Fruit fly (Drosophila melanogaster) whole organism, embryonic: ENCODE results near the gene Hug.

ENCODE experiments used
- B-H2 ChIP-seq: fragments of 200-800 bp; sonication (Bioruptor generic); optimal IDR thresholded peaks from 2 replicates; lab custom pipeline; 2018; ENCODE audit warnings: missing biosample characterization, mild to moderate bottlenecking, missing genetic modification characterization
- C15 ChIP-seq: fragments of 200-800 bp; sonication (Bioruptor generic); IDR thresholded peaks from 3 replicates; pipeline ENCODE4 v1.3.6; 2022; ENCODE audit warnings: missing biosample characterization, missing genetic modification characterization
- CG11456 ChIP-seq: fragments of 200-800 bp; sonication (Bioruptor generic); IDR thresholded peaks from 3 replicates; pipeline ENCODE4 v1.3.6; 2022; ENCODE audit warnings: missing biosample characterization, missing genetic modification characterization
- CG12769 ChIP-seq: fragments of 200-800 bp; sonication (Bioruptor generic); optimal IDR thresholded peaks from 2 replicates; lab custom pipeline; 2019; ENCODE audit warnings: missing biosample characterization, mild to moderate bottlenecking, missing genetic modification characterization, moderate library complexity
- CG13775 ChIP-seq: fragments of 200-800 bp; sonication (Bioruptor generic); optimal IDR thresholded peaks from 3 replicates; lab custom pipeline; 2017; ENCODE audit warnings: missing biosample characterization, mild to moderate bottlenecking, missing genetic modification characterization
- CG14667 ChIP-seq: fragments of 200-800 bp; sonication (Bioruptor generic); IDR thresholded peaks from 2 replicates; pipeline ENCODE4 v1.3.6; 2022; ENCODE audit warnings: missing biosample characterization, missing genetic modification characterization
- CG15696 ChIP-seq: fragments of 200-800 bp; sonication (Bioruptor generic); optimal IDR thresholded peaks from 2 replicates; lab custom pipeline; 2019; ENCODE audit warnings: missing biosample characterization, mild to moderate bottlenecking, missing genetic modification characterization, moderate library complexity
- CG18599 ChIP-seq: fragments of 200-800 bp; sonication (Bioruptor generic); optimal IDR thresholded peaks from 3 replicates; lab custom pipeline; 2017; ENCODE audit warnings: missing biosample characterization, missing genetic modification characterization, mild to moderate bottlenecking, moderate library complexity, missing genetic modification reagents
- CG2116 ChIP-seq: fragments of 200-800 bp; sonication (Bioruptor generic); optimal IDR thresholded peaks from 3 replicates; lab custom pipeline; 2018; ENCODE audit warnings: missing biosample characterization, mild to moderate bottlenecking, missing genetic modification characterization
- CG2712 ChIP-seq: fragments of 200-800 bp; optimal IDR thresholded peaks from 3 replicates; lab custom pipeline; 2019; ENCODE audit warnings: missing biosample characterization, mild to moderate bottlenecking, missing genetic modification characterization, moderate library complexity
- CG31388 ChIP-seq: fragments of 200-800 bp; sonication (Bioruptor generic); optimal IDR thresholded peaks from 2 replicates; lab custom pipeline; 2016; ENCODE audit warnings: missing biosample characterization, missing genetic modification characterization
- CG43689 ChIP-seq: fragments of 200-800 bp; sonication (Bioruptor generic); IDR thresholded peaks from 2 replicates; pipeline ENCODE4 v1.3.6; 2022; ENCODE audit warnings: missing biosample characterization, missing genetic modification characterization
- CG4424 ChIP-seq: fragments of 200-800 bp; sonication (Bioruptor generic); optimal IDR thresholded peaks from 3 replicates; lab custom pipeline; 2016; ENCODE audit warnings: missing biosample characterization, missing genetic modification characterization
- CG7839 ChIP-seq: fragments of 200-800 bp; sonication (Bioruptor generic); optimal IDR thresholded peaks from 3 replicates; lab custom pipeline; 2018; ENCODE audit warnings: missing biosample characterization, mild to moderate bottlenecking, missing genetic modification characterization, moderate library complexity
- CG8388 ChIP-seq: fragments of 200-800 bp; sonication (Bioruptor generic); optimal IDR thresholded peaks from 2 replicates; lab custom pipeline; 2019; ENCODE audit warnings: missing biosample characterization, mild to moderate bottlenecking, missing genetic modification characterization, moderate library complexity
- CG8478 ChIP-seq: fragments of >200 bp; optimal IDR thresholded peaks from 2 replicates; lab custom pipeline; 2018
- Dp ChIP-seq: fragments of 200-800 bp; sonication (Bioruptor generic); optimal IDR thresholded peaks from 2 replicates; lab custom pipeline; 2018; ENCODE audit warnings: missing biosample characterization, mild to moderate bottlenecking, missing genetic modification characterization, moderate library complexity
- E2f1 ChIP-seq: fragments of 200-800 bp; sonication (Bioruptor generic); IDR thresholded peaks from 2 replicates; pipeline ENCODE4 v1.3.6; 2022; ENCODE audit warnings: missing biosample characterization, missing genetic modification characterization
- E2f2 ChIP-seq: fragments of 200-800 bp; sonication (Bioruptor generic); IDR thresholded peaks from 2 replicates; pipeline ENCODE4 v1.3.6; 2022; ENCODE audit warnings: missing biosample characterization, missing genetic modification characterization
- Hmr ChIP-seq: fragments of 200-800 bp; sonication (Bioruptor generic); optimal IDR thresholded peaks from 3 replicates; lab custom pipeline; 2017; ENCODE audit warnings: mild to moderate bottlenecking, missing biosample characterization, missing genetic modification reagents, missing genetic modification characterization
- Max ChIP-seq: fragments of 200-800 bp; sonication (Bioruptor generic); optimal IDR thresholded peaks from 2 replicates; lab custom pipeline; 2016; ENCODE audit warnings: missing biosample characterization, mild to moderate bottlenecking, missing genetic modification characterization
- Meics ChIP-seq: fragments of 200-800 bp; sonication (Bioruptor generic); optimal IDR thresholded peaks from 2 replicates; lab custom pipeline; 2017; ENCODE audit warnings: missing biosample characterization, mild to moderate bottlenecking, missing genetic modification characterization
- Sry-δ ChIP-seq: fragments of 200-800 bp; sonication (Bioruptor generic); optimal IDR thresholded peaks from 2 replicates; lab custom pipeline; 2016; ENCODE audit warnings: missing biosample characterization, missing genetic modification characterization
- Ssrp ChIP-seq: fragments of 200-800 bp; sonication (Bioruptor generic); optimal IDR thresholded peaks from 2 replicates; lab custom pipeline; 2018; ENCODE audit warnings: missing biosample characterization, mild to moderate bottlenecking, missing genetic modification characterization, moderate library complexity
- Trl ChIP-seq, 3 experiments: fragments of >200 bp in 2 of 3; fragments of 200-800 bp in 1 of 3; sonication (Bioruptor generic) in 1 of 3; optimal IDR thresholded peaks; 2 replicates in 1 of 3; 3 replicates in 2 of 3; lab custom pipeline; 2016 to 2017; ENCODE audit warnings: missing biosample characterization in 1 of 3, missing genetic modification characterization in 1 of 3
- aop ChIP-seq: fragments of 200-800 bp; sonication (Bioruptor generic); IDR thresholded peaks from 2 replicates; pipeline ENCODE4 v1.3.6; 2022; ENCODE audit warnings: missing biosample characterization, missing genetic modification characterization
- az2 ChIP-seq: fragments of 200-800 bp; sonication (Bioruptor generic); optimal IDR thresholded peaks from 3 replicates; lab custom pipeline; 2016; ENCODE audit warnings: missing biosample characterization, missing genetic modification characterization
- chif ChIP-seq, 2 experiments: fragments of 200-800 bp; sonication (Bioruptor generic); optimal IDR thresholded peaks; 3 replicates each; lab custom pipeline; 2016; ENCODE audit warnings: missing biosample characterization in 2 of 2, missing genetic modification characterization in 2 of 2
- crp ChIP-seq, 2 experiments: fragments of 200-800 bp; sonication (Bioruptor generic); optimal IDR thresholded peaks; 2 replicates in 1 of 2; 3 replicates in 1 of 2; lab custom pipeline; 2017; ENCODE audit warnings: missing biosample characterization in 2 of 2, missing genetic modification characterization in 2 of 2, mild to moderate bottlenecking in 1 of 2, moderate library complexity in 1 of 2
- ewg ChIP-seq: fragments of 200-800 bp; sonication (Bioruptor generic); optimal IDR thresholded peaks from 3 replicates; lab custom pipeline; 2017; ENCODE audit warnings: mild to moderate bottlenecking, missing biosample characterization, missing genetic modification reagents, missing genetic modification characterization
- gce ChIP-seq: fragments of 200-800 bp; sonication (Bioruptor generic); IDR thresholded peaks from 3 replicates; pipeline ENCODE4 v1.3.6; 2022; ENCODE audit warnings: missing biosample characterization, missing genetic modification characterization
- gem ChIP-seq: fragments of 200-800 bp; sonication (Bioruptor generic); optimal IDR thresholded peaks from 2 replicates; lab custom pipeline; 2019; ENCODE audit warnings: missing biosample characterization, mild to moderate bottlenecking, missing genetic modification characterization, moderate library complexity
- nau ChIP-seq: fragments of 200-800 bp; sonication (Bioruptor generic); optimal IDR thresholded peaks from 3 replicates; lab custom pipeline; 2017; ENCODE audit warnings: missing biosample characterization, mild to moderate bottlenecking, missing genetic modification characterization, missing genetic modification reagents
- pzg ChIP-seq: fragments of 200-800 bp; sonication (Bioruptor generic); optimal IDR thresholded peaks from 3 replicates; lab custom pipeline; 2018; ENCODE audit warnings: missing biosample characterization, mild to moderate bottlenecking, missing genetic modification characterization, moderate library complexity
- repo ChIP-seq: fragments of 200-800 bp; sonication (Bioruptor generic); optimal IDR thresholded peaks from 2 replicates; lab custom pipeline; 2016; ENCODE audit warnings: missing biosample characterization, missing genetic modification characterization
- salm ChIP-seq: fragments of 200-800 bp; sonication (Bioruptor generic); optimal IDR thresholded peaks from 2 replicates; lab custom pipeline; 2018; ENCODE audit warnings: missing biosample characterization, mild to moderate bottlenecking, missing genetic modification characterization
- sd ChIP-seq: fragments of 200-800 bp; sonication (Bioruptor generic); optimal IDR thresholded peaks from 3 replicates; lab custom pipeline; 2018; ENCODE audit warnings: missing biosample characterization, mild to moderate bottlenecking, missing genetic modification characterization, moderate library complexity
- sqz ChIP-seq: fragments of 200-800 bp; sonication (Bioruptor generic); optimal IDR thresholded peaks from 3 replicates; lab custom pipeline; 2018; ENCODE audit warnings: missing biosample characterization, mild to moderate bottlenecking, missing genetic modification characterization
- tio ChIP-seq: fragments of 200-800 bp; sonication (Bioruptor generic); optimal IDR thresholded peaks from 2 replicates; lab custom pipeline; 2017; ENCODE audit warnings: missing biosample characterization, missing genetic modification characterization, inconsistent platforms
- trh ChIP-seq: fragments of 200-800 bp; sonication (Bioruptor generic); optimal IDR thresholded peaks from 2 replicates; lab custom pipeline; 2016; ENCODE audit warnings: missing biosample characterization, missing genetic modification characterization

The Hug gene

dm6 chr3R:12542947-12543346 lies 17.0 kb downstream of the Hug start (continued):
- peak; percentile 3 for TF ChIP-seq B-H2 (GFP tag; lab: Kevin White, UChicago)
- TF ChIP-seq CG13775 (GFP tag; lab: Kevin White, UChicago): no peak
- no peak for TF ChIP-seq CG8478 (lab: Kevin White, UChicago)
- no peak for TF ChIP-seq CG2712
- peak; percentile 33 for TF ChIP-seq tio (GFP tag; lab: Kevin White, UChicago)
- TF ChIP-seq, all 482 proteins: peak for 57

- TF ChIP-seq sd (tag; lab: Kevin White, UChicago) (no peak), gem (tag; lab: Kevin White, UChicago) (no peak), CG18599 (no peak), Trl (optimal IDR thresholded peaks at IDR 0.05; lab: Kevin White, UChicago) (peak in 1 of 2 experiments; percentile 2), Trl (GFP tag; optimal IDR thresholded peaks at IDR 0.05; lab: Kevin White, UChicago) (no peak), CG11456 (GFP tag; lab: Robert Waterston, UW) (no peak), chif (GFP tag; optimal IDR thresholded peaks at IDR 0.05; lab: Kevin White, UChicago) (no peak), sqz (GFP tag; lab: Kevin White, UChicago) (no peak), E2f1 (GFP tag; lab: Robert Waterston, UW) (no peak), CG43689 (GFP tag; lab: Robert Waterston, UW) (no peak), CG4424 (peak; percentile 86), Hmr (GFP tag; lab: Kevin White, UChicago) (no peak), CG14667 (no peak), Sry-δ (GFP tag; lab: Kevin White, UChicago) (no peak), CG31388 (GFP tag; lab: Kevin White, UChicago) (no peak), crp (GFP tag; optimal IDR thresholded peaks at IDR 0.05; lab: Kevin White, UChicago) (peak in 1 of 2 experiments; percentile 72), Max (GFP tag; lab: Kevin White, UChicago) (no peak), salm (tag; lab: Kevin White, UChicago) (no peak), CG8388 (GFP tag; lab: Kevin White, UChicago) (no peak), CG7839 (no peak), az2 (GFP tag; lab: Kevin White, UChicago) (no peak), CG2116 (GFP tag; lab: Kevin White, UChicago) (peak; percentile 98), gce (GFP tag; lab: Robert Waterston, UW) (no peak), pzg (GFP tag; lab: Kevin White, UChicago) (peak; percentile 19), Ssrp (tag; lab: Kevin White, UChicago) (no peak), Dp (GFP tag; lab: Kevin White, UChicago) (peak; percentile 56), CG15696 (tag; lab: Kevin White, UChicago) (no peak), nau (GFP tag; lab: Kevin White, UChicago) (no peak), ewg (GFP tag; lab: Kevin White, UChicago) (peak; percentile 98), repo (GFP tag; lab: Kevin White, UChicago) (no peak), Meics (GFP tag; lab: Kevin White, UChicago) (no peak), CG12769 (tag; lab: Kevin White, UChicago) (no peak), trh (GFP tag; lab: Kevin White, UChicago) (no peak), C15 (GFP tag; lab: Robert Waterston, UW) (no peak), E2f2 (GFP tag; lab: Robert Waterston, UW) (peak; percentile 67; the same call in 1 of the 2 replicates), aop (no peak)
Measured at dm6 chr3R:12548229-12548628, 22.2 kb downstream of the Hug start, which contains the start of gene Octbeta3R. TSS of gene Octbeta3R (minus strand) at chr3R:12548229.
